Worm (Caenorhabditis elegans) whole organism, young adult: Measurements from ENCODE around the gene plg-1.

Experiments used
- B0261.1 ChIP-seq: sonication (generic microtip); optimal IDR thresholded peaks from 2 replicates; lab custom pipeline; 2016; ENCODE audit warnings: mild to moderate bottlenecking, missing genetic modification characterization, moderate library complexity, missing compliant biosample characterization
- C17E4.6 ChIP-seq: fragments of 200-800 bp; sonication (Bioruptor generic); IDR thresholded peaks from 2 replicates; pipeline ENCODE4 v1.3.6; 2022; ENCODE audit warnings: missing genetic modification reagents, missing genetic modification characterization, missing compliant biosample characterization
- F57C9.4 ChIP-seq: sonication (generic microtip); optimal IDR thresholded peaks from 2 replicates; lab custom pipeline; 2017; ENCODE audit warnings: mild to moderate bottlenecking, missing genetic modification characterization, missing compliant biosample characterization
- T26A5.8 ChIP-seq: sonication (generic microtip); optimal IDR thresholded peaks from 2 replicates; lab custom pipeline; 2016; ENCODE audit warnings: missing genetic modification characterization, missing compliant biosample characterization
- Y53G8AR.9 ChIP-seq: fragments of 200-800 bp; sonication (Bioruptor generic); conservative IDR thresholded peaks from 2 replicates; pipeline ENCODE4 v1.3.6; 2022; ENCODE audit warnings: missing genetic modification reagents, missing genetic modification characterization, missing compliant biosample characterization
- Y95B8A.8 ChIP-seq: fragments of 200-800 bp; sonication (Bioruptor generic); IDR thresholded peaks from 2 replicates; pipeline ENCODE4 v1.3.6; 2022; ENCODE audit warnings: missing genetic modification reagents, missing genetic modification characterization, missing compliant biosample characterization
- ZK185.1 ChIP-seq: sonication (generic microtip); optimal IDR thresholded peaks from 2 replicates; lab custom pipeline; 2016; ENCODE audit warnings: mild to moderate bottlenecking, missing genetic modification characterization, missing compliant biosample characterization; ENCODE audit not compliant: poor library complexity, severe bottlenecking
- akir-1 ChIP-seq: fragments of 200-800 bp; sonication (Bioruptor generic); optimal IDR thresholded peaks from 2 replicates; lab custom pipeline; 2018; ENCODE audit warnings: mild to moderate bottlenecking, missing genetic modification characterization, moderate library complexity, missing compliant biosample characterization
- aptf-2 ChIP-seq: fragments of 200-800 bp; sonication (Bioruptor generic); conservative IDR thresholded peaks from 2 replicates; pipeline ENCODE4 v1.3.6; 2022; ENCODE audit warnings: missing genetic modification reagents, missing genetic modification characterization, missing compliant biosample characterization
- aptf-3 ChIP-seq: fragments of 200-800 bp; sonication (Bioruptor generic); IDR thresholded peaks from 2 replicates; pipeline ENCODE4 v1.3.6; 2022; ENCODE audit warnings: missing genetic modification characterization, missing compliant biosample characterization
- attf-3 ChIP-seq: fragments of 200-800 bp; sonication (Bioruptor generic); conservative IDR thresholded peaks from 2 replicates; pipeline ENCODE4 v1.3.6; 2022; ENCODE audit warnings: missing genetic modification reagents, missing genetic modification characterization, missing compliant biosample characterization
- attf-6 ChIP-seq: fragments of 200-800 bp; sonication (Bioruptor generic); IDR thresholded peaks from 2 replicates; pipeline ENCODE4 v1.3.6; 2022; ENCODE audit warnings: missing genetic modification reagents, missing genetic modification characterization, missing compliant biosample characterization
- bed-1 ChIP-seq: fragments of 200-800 bp; sonication (Bioruptor generic); IDR thresholded peaks from 2 replicates; pipeline ENCODE4 v1.3.6; 2022; ENCODE audit warnings: missing genetic modification reagents, missing genetic modification characterization, missing compliant biosample characterization
- ccch-3 ChIP-seq: fragments of 200-800 bp; sonication (Bioruptor generic); optimal IDR thresholded peaks from 2 replicates; lab custom pipeline; 2018; ENCODE audit warnings: mild to moderate bottlenecking, missing genetic modification characterization, missing compliant biosample characterization
- cebp-1 ChIP-seq, 2 experiments: fragments of 200-800 bp in 1 of 2; sonication (Bioruptor generic) in 1 of 2; sonication (generic microtip) in 1 of 2; IDR thresholded peaks in 1 of 2; optimal IDR thresholded peaks in 1 of 2; 2 replicates each; pipeline versions ENCODE4 v1.3.6 to Lab custom; 2017 to 2022; ENCODE audit warnings: missing compliant biosample characterization in 2 of 2, missing genetic modification characterization in 2 of 2, mild to moderate bottlenecking in 1 of 2, missing genetic modification reagents in 1 of 2, moderate library complexity in 1 of 2
- cebp-2 ChIP-seq: fragments of 200-800 bp; sonication (Bioruptor generic); IDR thresholded peaks from 2 replicates; pipeline ENCODE4 v1.3.6; 2022; ENCODE audit warnings: missing genetic modification characterization, missing compliant biosample characterization
- ceh-79 ChIP-seq: sonication (generic microtip); optimal IDR thresholded peaks from 2 replicates; lab custom pipeline; 2017; ENCODE audit warnings: mild to moderate bottlenecking, missing genetic modification characterization, missing compliant biosample characterization
- dpff-1 ChIP-seq: sonication (generic microtip); optimal IDR thresholded peaks from 2 replicates; lab custom pipeline; 2017; ENCODE audit warnings: mild to moderate bottlenecking, missing genetic modification characterization, missing compliant biosample characterization
- egl-18 ChIP-seq: fragments of 200-800 bp; sonication (Bioruptor generic); IDR thresholded peaks from 2 replicates; pipeline ENCODE4 v1.3.6; 2022; ENCODE audit warnings: missing genetic modification reagents, missing genetic modification characterization, missing compliant biosample characterization
- ets-4 ChIP-seq: fragments of 200-800 bp; sonication (Bioruptor generic); optimal IDR thresholded peaks from 2 replicates; lab custom pipeline; 2018; ENCODE audit warnings: mild to moderate bottlenecking, missing genetic modification characterization, missing compliant biosample characterization
- fkh-3 ChIP-seq: sonication (generic microtip); optimal IDR thresholded peaks from 2 replicates; lab custom pipeline; 2016; ENCODE audit warnings: mild to moderate bottlenecking, missing genetic modification characterization, missing compliant biosample characterization
- gei-17 ChIP-seq: fragments of 200-800 bp; sonication (Bioruptor generic); optimal IDR thresholded peaks from 2 replicates; lab custom pipeline; 2018; ENCODE audit warnings: mild to moderate bottlenecking, missing genetic modification characterization, missing compliant biosample characterization
- hlh-26 ChIP-seq: fragments of 200-800 bp; sonication (Bioruptor generic); conservative IDR thresholded peaks from 2 replicates; pipeline ENCODE4 v1.3.6; 2022; ENCODE audit warnings: missing genetic modification reagents, missing genetic modification characterization, missing compliant biosample characterization
- hsf-1 ChIP-seq: fragments of 200-800 bp; sonication (Bioruptor generic); IDR thresholded peaks from 2 replicates; pipeline ENCODE4 v1.3.6; 2022; ENCODE audit warnings: missing genetic modification reagents, missing genetic modification characterization, missing compliant biosample characterization
- let-607 ChIP-seq, 2 experiments: fragments of 200-800 bp in 1 of 2; sonication (Bioruptor generic) in 1 of 2; sonication (generic microtip) in 1 of 2; optimal IDR thresholded peaks; 2 replicates each; lab custom pipeline; 2016 to 2018; ENCODE audit warnings: mild to moderate bottlenecking in 2 of 2, missing compliant biosample characterization in 2 of 2, missing genetic modification characterization in 2 of 2, moderate library complexity in 2 of 2, missing genotype in 1 of 2
- lin-54 ChIP-seq: fragments of 200-800 bp; sonication (Bioruptor generic); optimal IDR thresholded peaks from 2 replicates; lab custom pipeline; 2018; ENCODE audit warnings: mild to moderate bottlenecking, missing genetic modification characterization, missing compliant biosample characterization
- lir-1 ChIP-seq: fragments of 200-800 bp; sonication (Bioruptor generic); conservative IDR thresholded peaks from 2 replicates; pipeline ENCODE4 v1.3.6; 2022; ENCODE audit warnings: missing genetic modification reagents, missing genetic modification characterization, missing compliant biosample characterization
- lsl-1 ChIP-seq: fragments of 200-800 bp; sonication (Bioruptor generic); optimal IDR thresholded peaks from 2 replicates; lab custom pipeline; 2018; ENCODE audit warnings: mild to moderate bottlenecking, missing genetic modification characterization, moderate library complexity, missing compliant biosample characterization
- madf-10 ChIP-seq: sonication (generic microtip); optimal IDR thresholded peaks from 2 replicates; lab custom pipeline; 2016; ENCODE audit warnings: mild to moderate bottlenecking, missing genetic modification characterization, missing compliant biosample characterization
- madf-6 ChIP-seq: fragments of 200-800 bp; sonication (Bioruptor generic); IDR thresholded peaks from 2 replicates; pipeline ENCODE4 v1.3.6; 2022; ENCODE audit warnings: missing genetic modification reagents, missing genetic modification characterization, missing compliant biosample characterization
- madf-8 ChIP-seq: fragments of 200-800 bp; sonication (Bioruptor generic); conservative IDR thresholded peaks from 2 replicates; pipeline ENCODE4 v1.3.6; 2022; ENCODE audit warnings: missing genetic modification reagents, missing genetic modification characterization, missing compliant biosample characterization
- mcd-1 ChIP-seq: fragments of 200-800 bp; sonication (Bioruptor generic); IDR thresholded peaks from 2 replicates; pipeline ENCODE4 v1.3.6; 2022; ENCODE audit warnings: missing genetic modification reagents, missing genetic modification characterization, missing compliant biosample characterization
- mel-28 ChIP-seq: sonication (generic microtip); optimal IDR thresholded peaks from 2 replicates; lab custom pipeline; 2016; ENCODE audit warnings: borderline replicate concordance, mild to moderate bottlenecking, missing genetic modification characterization, missing compliant biosample characterization
- mxl-1 ChIP-seq: sonication (generic microtip); optimal IDR thresholded peaks from 2 replicates; lab custom pipeline; 2016; ENCODE audit warnings: missing genetic modification characterization, missing compliant biosample characterization
- nfyb-1 ChIP-seq: fragments of 200-800 bp; sonication (Bioruptor generic); IDR thresholded peaks from 2 replicates; pipeline ENCODE4 v1.3.6; 2022; ENCODE audit warnings: missing genetic modification reagents, missing genetic modification characterization, missing compliant biosample characterization
- nhr-120 ChIP-seq: fragments of 200-800 bp; sonication (Bioruptor generic); IDR thresholded peaks from 2 replicates; pipeline ENCODE4 v1.3.6; 2022; ENCODE audit warnings: missing genetic modification characterization, missing compliant biosample characterization
- nhr-27 ChIP-seq: fragments of 200-800 bp; sonication (Bioruptor generic); optimal IDR thresholded peaks from 2 replicates; lab custom pipeline; 2018; ENCODE audit warnings: mild to moderate bottlenecking, missing genetic modification characterization, moderate library complexity, missing compliant biosample characterization
- pha-4 ChIP-seq: fragments of 150-350 bp; sonication (generic microtip); optimal IDR thresholded peaks from 2 replicates; lab custom pipeline; 2014; ENCODE audit warnings: missing biosample characterization, missing genetic modification reagents, missing genetic modification characterization
- rec-8 ChIP-seq, 2 experiments: sonication (generic microtip); optimal IDR thresholded peaks; 2 replicates each; lab custom pipeline; 2016; ENCODE audit warnings: mild to moderate bottlenecking in 2 of 2, missing genetic modification characterization in 2 of 2, missing genetic modification reagents in 2 of 2, missing genotype in 2 of 2, missing biosample characterization in 1 of 2, missing compliant biosample characterization in 1 of 2, moderate library complexity in 1 of 2
- repo-1 ChIP-seq: sonication (generic microtip); optimal IDR thresholded peaks from 2 replicates; lab custom pipeline; 2017; ENCODE audit warnings: mild to moderate bottlenecking, missing genetic modification characterization, missing compliant biosample characterization
- rpc-1 ChIP-seq, 2 experiments: fragments of 150-350 bp in 1 of 2; sonication (generic microtip) in 1 of 2; optimal IDR thresholded peaks; 2 replicates each; lab custom pipeline; 2014 to 2018; ENCODE audit warnings: missing biosample characterization in 1 of 2, missing genetic modification characterization in 1 of 2, missing genetic modification reagents in 1 of 2, missing genotype in 1 of 2
- snpc-3.4 ChIP-seq: sonication (generic microtip); optimal IDR thresholded peaks from 2 replicates; lab custom pipeline; 2017; ENCODE audit warnings: missing genetic modification characterization, mild to moderate bottlenecking, missing compliant biosample characterization, antibody characterized with exemption, moderate library complexity, missing genotype, missing genetic modification reagents
- snpc-4 ChIP-seq, 5 experiments: fragments of 150-350 bp in 1 of 5; sonication (generic microtip) in 4 of 5; optimal IDR thresholded peaks; 2 replicates each; lab custom pipeline; 2014 to 2018; ENCODE audit warnings: missing genetic modification characterization in 5 of 5, missing biosample characterization in 3 of 5, antibody characterized with exemption in 2 of 5, mild to moderate bottlenecking in 2 of 5, missing compliant biosample characterization in 2 of 5, missing genotype in 2 of 5, moderate library complexity in 2 of 5, missing genetic modification reagents in 1 of 5
- ztf-18 ChIP-seq: sonication (generic microtip); optimal IDR thresholded peaks from 2 replicates; lab custom pipeline; 2016; ENCODE audit warnings: missing genotype, mild to moderate bottlenecking, missing genetic modification characterization, missing compliant biosample characterization
- ztf-26 ChIP-seq: sonication (generic microtip); optimal IDR thresholded peaks from 2 replicates; lab custom pipeline; 2017; ENCODE audit warnings: missing genetic modification characterization, missing compliant biosample characterization
- ztf-3 ChIP-seq: fragments of 200-800 bp; sonication (Bioruptor generic); optimal IDR thresholded peaks from 2 replicates; lab custom pipeline; 2018; ENCODE audit warnings: mild to moderate bottlenecking, missing genetic modification characterization, missing compliant biosample characterization

plg-1 gene

DNA sequence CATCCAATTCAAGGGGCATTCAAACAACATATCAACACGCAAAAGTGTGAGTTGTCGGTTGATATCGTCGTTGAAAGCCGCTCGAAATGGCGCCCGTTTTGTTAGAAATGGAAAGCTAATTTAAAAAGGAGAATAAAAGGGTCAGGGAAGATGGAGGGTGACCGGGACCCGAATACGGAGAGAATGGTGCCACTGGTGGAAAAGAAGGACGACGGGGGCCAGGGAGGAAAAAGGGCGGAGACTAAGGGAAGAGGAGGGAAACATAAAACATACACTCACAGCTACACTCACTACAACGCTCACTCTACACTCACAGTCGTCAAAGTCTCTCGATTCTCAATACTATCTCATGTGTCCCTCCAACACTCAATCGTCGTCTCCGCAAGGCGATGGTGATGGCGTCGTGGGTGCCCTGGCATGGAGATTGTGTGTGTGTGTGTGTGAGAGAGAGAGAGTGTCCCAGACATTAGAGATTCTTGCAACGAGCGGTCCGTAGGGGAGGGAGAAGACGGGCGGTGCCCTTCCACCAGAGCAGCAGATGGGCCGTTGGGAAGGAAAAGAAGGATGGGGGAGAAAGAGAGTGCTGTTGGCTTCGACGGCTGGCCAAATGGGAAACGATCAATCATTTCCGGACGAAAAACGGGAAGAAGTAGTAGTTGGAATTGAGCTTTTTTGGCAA lies 22.1 kb downstream of the plg-1 start (continued):
- TF ChIP-seq ccch-3 (GFP tag; lab: Kevin White, UChicago) (no peak), nhr-27 (no peak), hlh-26 (GFP tag; lab: Robert Waterston, UW) (no peak), gei-17 (GFP tag; lab: Kevin White, UChicago) (no peak), fkh-3 (tag; lab: Kevin White, UChicago) (no peak), snpc-3.4 (tag; lab: Kevin White, UChicago) (no peak), mel-28 (tag; lab: Kevin White, UChicago) (no peak), cebp-2 (GFP tag; lab: Robert Waterston, UW) (no peak), rec-8 (tag; optimal IDR thresholded peaks at IDR 0.05; lab: Kevin White, UChicago) (no peak), Y95B8A.8 (GFP tag; lab: Robert Waterston, UW) (no peak), Y53G8AR.9 (GFP tag; lab: Robert Waterston, UW) (no peak), ztf-26 (no peak), attf-3 (GFP tag; lab: Robert Waterston, UW) (no peak), nhr-120 (GFP tag; lab: Robert Waterston, UW) (no peak), ets-4 (GFP tag; lab: Kevin White, UChicago) (no peak), aptf-3 (GFP tag; lab: Robert Waterston, UW) (no peak), C17E4.6 (GFP tag; lab: Robert Waterston, UW) (no peak), madf-8 (no peak), lsl-1 (GFP tag; lab: Kevin White, UChicago) (no peak), ZK185.1 (tag; lab: Kevin White, UChicago) (peak; percentile 68), bed-1 (GFP tag; lab: Robert Waterston, UW) (no peak), B0261.1 (tag; lab: Kevin White, UChicago) (no peak), madf-10 (tag; lab: Kevin White, UChicago) (peak; percentile 32), lin-54 (GFP tag; lab: Kevin White, UChicago) (peak; percentile 34), egl-18 (GFP tag; lab: Robert Waterston, UW) (no peak), aptf-2 (GFP tag; lab: Robert Waterston, UW) (0 out of 2 replicates have a peak, but pooled peaks have one; percentile 37), repo-1 (no peak), T26A5.8 (tag; lab: Kevin White, UChicago) (no peak), attf-6 (no peak), akir-1 (GFP tag; lab: Kevin White, UChicago) (no peak), ceh-79 (tag; lab: Kevin White, UChicago) (no peak), ztf-3 (no peak), snpc-4 (GFP tag; optimal IDR thresholded peaks at IDR 0.05; lab: Kevin White, UChicago) (peak; percentile 28), snpc-4 (tag; optimal IDR thresholded peaks at IDR 0.05; lab: Kevin White, UChicago) (peak in 1 of 4 experiments; percentile 35), mcd-1 (GFP tag; lab: Robert Waterston, UW) (peak; percentile 52), dpff-1 (no peak), nfyb-1 (GFP tag; lab: Robert Waterston, UW) (no peak), F57C9.4 (tag; lab: Kevin White, UChicago) (no peak), lir-1 (GFP tag; lab: Robert Waterston, UW) (peak; percentile 94), ztf-18 (peak; percentile 45), mxl-1 (tag; lab: Kevin White, UChicago) (no peak), madf-6 (no peak), hsf-1 (no peak), pha-4 (tag; lab: Kevin White, UChicago) (no peak), cebp-1 (GFP tag; IDR thresholded peaks at IDR 0.05; lab: Robert Waterston, UW) (no peak), cebp-1 (tag; optimal IDR thresholded peaks at IDR 0.05; lab: Kevin White, UChicago) (peak; percentile 71), let-607 (tag; optimal IDR thresholded peaks at IDR 0.05; lab: Kevin White, UChicago) (no peak), rpc-1 (optimal IDR thresholded peaks at IDR 0.05; lab: Kevin White, UChicago) (no peak), rpc-1 (tag; optimal IDR thresholded peaks at IDR 0.05; lab: Kevin White, UChicago) (no peak)
